Worm (Caenorhabditis elegans): ENCODE results near the gene twk-26.

twk-26 gene

ce11 chrX:3054802-3055201 lies at the start of gene twk-26:
TSS of gene twk-26 (minus strand) at chrX:3054824.
- TF ChIP-seq ref-1 (GFP tag; conservative IDR thresholded peaks at IDR 0.05) (no peak), ztf-23 (GFP tag; IDR thresholded peaks at IDR 0.05) (no peak), ztf-29 (GFP tag; IDR thresholded peaks at IDR 0.05) (no peak), cog-1 (tag; optimal IDR thresholded peaks at IDR 0.05) (no peak), med-1 (GFP tag; optimal IDR thresholded peaks at IDR 0.05; ENCODE audit: insufficient read depth) (no peak), tab-1 (GFP tag; IDR thresholded peaks at IDR 0.05) (no peak), klf-2 (GFP tag; conservative IDR thresholded peaks at IDR 0.05) (no peak), flt-1 (GFP tag; IDR thresholded peaks at IDR 0.05) (no peak), T22C8.4 (GFP tag; IDR thresholded peaks at IDR 0.05) (no peak)

- no peak for TF ChIP-seq med-1 (GFP tag; optimal IDR thresholded peaks at IDR 0.05; ENCODE audit: insufficient read depth)
- TF ChIP-seq tab-1 (GFP tag; IDR thresholded peaks at IDR 0.05): no peak
- TF ChIP-seq ztf-23 (GFP tag; IDR thresholded peaks at IDR 0.05): peak; percentile 40; the same call in 1 of the 2 replicates
- TF ChIP-seq ref-1 (GFP tag; conservative IDR thresholded peaks at IDR 0.05): no peak
- TF ChIP-seq flt-1 (GFP tag; IDR thresholded peaks at IDR 0.05): peak; percentile 61; the same call in 1 of the 2 replicates
- no peak for TF ChIP-seq klf-2 (GFP tag; conservative IDR thresholded peaks at IDR 0.05)
- TF ChIP-seq T22C8.4 (GFP tag; IDR thresholded peaks at IDR 0.05): peak; percentile 77
Observed at ce11 chrX:3102817-3103216, 48.2 kb upstream of the twk-26 start.

ce11 chrX:3102165-3102564 lies 47.5 kb upstream of the twk-26 start, which contains the start of gene ztf-13:
TSS of gene ztf-13 (minus strand) at chrX:3102175.
- TF ChIP-seq tab-1 (GFP tag; IDR thresholded peaks at IDR 0.05): no peak
- no peak for TF ChIP-seq ztf-23 (GFP tag; IDR thresholded peaks at IDR 0.05)
- no peak for TF ChIP-seq flt-1 (GFP tag; IDR thresholded peaks at IDR 0.05)
- TF ChIP-seq T22C8.4 (GFP tag; IDR thresholded peaks at IDR 0.05): no peak
- no peak for TF ChIP-seq ref-1 (GFP tag; conservative IDR thresholded peaks at IDR 0.05)
- no peak for TF ChIP-seq med-1 (GFP tag; optimal IDR thresholded peaks at IDR 0.05; ENCODE audit: insufficient read depth)
- no peak for TF ChIP-seq ztf-29 (GFP tag; IDR thresholded peaks at IDR 0.05)
- TF ChIP-seq cog-1 (tag; optimal IDR thresholded peaks at IDR 0.05): no peak
- no peak for TF ChIP-seq klf-2 (GFP tag; conservative IDR thresholded peaks at IDR 0.05)

- TF ChIP-seq ztf-29 (GFP tag; IDR thresholded peaks at IDR 0.05): no peak
- no peak for TF ChIP-seq klf-2 (GFP tag; conservative IDR thresholded peaks at IDR 0.05)
- no peak for TF ChIP-seq tab-1 (GFP tag; IDR thresholded peaks at IDR 0.05)
- TF ChIP-seq med-1 (GFP tag; optimal IDR thresholded peaks at IDR 0.05; ENCODE audit: insufficient read depth): no peak
- no peak for TF ChIP-seq T22C8.4 (GFP tag; IDR thresholded peaks at IDR 0.05)
- TF ChIP-seq ztf-23 (GFP tag; IDR thresholded peaks at IDR 0.05): no peak
- no peak for TF ChIP-seq cog-1 (tag; optimal IDR thresholded peaks at IDR 0.05)
- no peak for TF ChIP-seq ref-1 (GFP tag; conservative IDR thresholded peaks at IDR 0.05)
- TF ChIP-seq flt-1 (GFP tag; IDR thresholded peaks at IDR 0.05): no peak
Observed at ce11 chrX:3101562-3101961, 46.9 kb upstream of the twk-26 start.

ce11 chrX:3099832-3100231 lies 45.2 kb upstream of the twk-26 start, which contains the start of gene sec-3:
TSS of gene sec-3 (minus strand) at chrX:3099852.
- TF ChIP-seq ztf-29 (GFP tag; IDR thresholded peaks at IDR 0.05): peak; percentile 58; the same call in 1 of the 2 replicates
- peak; percentile 61 for TF ChIP-seq med-1 (GFP tag; optimal IDR thresholded peaks at IDR 0.05; ENCODE audit: insufficient read depth)
- peak; percentile 62; the same call in 1 of the 2 replicates for TF ChIP-seq klf-2 (GFP tag; conservative IDR thresholded peaks at IDR 0.05)
- TF ChIP-seq cog-1 (tag; optimal IDR thresholded peaks at IDR 0.05): peak; percentile 88
- no peak for TF ChIP-seq T22C8.4 (GFP tag; IDR thresholded peaks at IDR 0.05)
- TF ChIP-seq flt-1 (GFP tag; IDR thresholded peaks at IDR 0.05): peak; percentile 85
- TF ChIP-seq tab-1 (GFP tag; IDR thresholded peaks at IDR 0.05): peak; percentile 65; the same call in 1 of the 2 replicates
- TF ChIP-seq ref-1 (GFP tag; conservative IDR thresholded peaks at IDR 0.05): no peak
- TF ChIP-seq ztf-23 (GFP tag; IDR thresholded peaks at IDR 0.05): peak; percentile 78; the same call in 1 of the 2 replicates

- TF ChIP-seq klf-2 (GFP tag; conservative IDR thresholded peaks at IDR 0.05): no peak
- no peak for TF ChIP-seq flt-1 (GFP tag; IDR thresholded peaks at IDR 0.05)
- no peak for TF ChIP-seq cog-1 (tag; optimal IDR thresholded peaks at IDR 0.05)
- no peak for TF ChIP-seq T22C8.4 (GFP tag; IDR thresholded peaks at IDR 0.05)
- no peak for TF ChIP-seq tab-1 (GFP tag; IDR thresholded peaks at IDR 0.05)
- TF ChIP-seq med-1 (GFP tag; optimal IDR thresholded peaks at IDR 0.05; ENCODE audit: insufficient read depth): no peak
- no peak for TF ChIP-seq ref-1 (GFP tag; conservative IDR thresholded peaks at IDR 0.05)
Observed at ce11 chrX:3094304-3094703, 39.7 kb upstream of the twk-26 start, which contains the start of gene wrt-2. TSS of gene wrt-2 (minus strand) at chrX:3094349.

- TF ChIP-seq klf-2 (GFP tag; conservative IDR thresholded peaks at IDR 0.05): no peak
- no peak for TF ChIP-seq med-1 (GFP tag; optimal IDR thresholded peaks at IDR 0.05; ENCODE audit: insufficient read depth)
- TF ChIP-seq ztf-23 (GFP tag; IDR thresholded peaks at IDR 0.05): no peak
- no peak for TF ChIP-seq tab-1 (GFP tag; IDR thresholded peaks at IDR 0.05)
- no peak for TF ChIP-seq ref-1 (GFP tag; conservative IDR thresholded peaks at IDR 0.05)
- no peak for TF ChIP-seq cog-1 (tag; optimal IDR thresholded peaks at IDR 0.05)
- TF ChIP-seq flt-1 (GFP tag; IDR thresholded peaks at IDR 0.05): no peak
- TF ChIP-seq ztf-29 (GFP tag; IDR thresholded peaks at IDR 0.05): no peak
- TF ChIP-seq T22C8.4 (GFP tag; IDR thresholded peaks at IDR 0.05): no peak
Observed at ce11 chrX:3092460-3092859, 37.8 kb upstream of the twk-26 start.

ce11 chrX:3091119-3091746 lies 36.6 kb upstream of the twk-26 start:
- no peak for TF ChIP-seq ztf-29 (GFP tag; IDR thresholded peaks at IDR 0.05)

- TF ChIP-seq med-1 (GFP tag; optimal IDR thresholded peaks at IDR 0.05; ENCODE audit: insufficient read depth): no peak
- no peak for TF ChIP-seq flt-1 (GFP tag; IDR thresholded peaks at IDR 0.05)
- no peak for TF ChIP-seq cog-1 (tag; optimal IDR thresholded peaks at IDR 0.05)
- no peak for TF ChIP-seq ztf-23 (GFP tag; IDR thresholded peaks at IDR 0.05)
- TF ChIP-seq ztf-29 (GFP tag; IDR thresholded peaks at IDR 0.05): no peak
- TF ChIP-seq tab-1 (GFP tag; IDR thresholded peaks at IDR 0.05): no peak
- TF ChIP-seq T22C8.4 (GFP tag; IDR thresholded peaks at IDR 0.05): no peak
- TF ChIP-seq ref-1 (GFP tag; conservative IDR thresholded peaks at IDR 0.05): no peak
- TF ChIP-seq klf-2 (GFP tag; conservative IDR thresholded peaks at IDR 0.05): no peak
Observed at ce11 chrX:3089894-3090414, 35.3 kb upstream of the twk-26 start.
